Fruit fly (Drosophila melanogaster): ENCODE measurements around the gene AstCC.

Gene AstCC

DNA sequence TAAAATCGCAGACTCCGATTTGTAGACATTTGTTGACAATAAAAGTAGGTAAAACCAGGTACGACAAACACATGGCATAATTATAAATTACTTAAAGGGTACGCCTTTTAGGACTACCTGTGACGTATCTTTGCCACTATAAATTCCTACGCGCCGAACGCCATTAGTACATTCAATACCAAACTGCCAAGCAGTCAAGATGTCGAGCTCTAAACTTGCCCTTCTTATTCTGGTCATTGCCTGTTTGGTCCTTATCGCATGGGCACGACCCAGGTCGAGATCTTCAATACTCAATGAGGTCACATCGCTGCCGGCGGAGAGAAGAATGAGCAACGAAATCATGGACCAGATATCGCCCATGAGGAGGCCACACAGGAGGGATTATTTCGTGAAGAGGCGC, 14.2 kb downstream of the AstCC start, which contains the start of gene CG14915:
CG14915 (plus strand) TSS at position 166 of the 400 bp plus-strand sequence.
- TF ChIP-seq CG7045 (GFP tag; optimal IDR thresholded peaks at IDR 0.05), result no peak
- no peak for TF ChIP-seq pad (GFP tag; optimal IDR thresholded peaks at IDR 0.05)
- no peak for TF ChIP-seq CG7101 (tag; optimal IDR thresholded peaks at IDR 0.05)
- TF ChIP-seq CG1620 (GFP tag; optimal IDR thresholded peaks at IDR 0.05), result no peak
- no peak for TF ChIP-seq CG14711 (tag; optimal IDR thresholded peaks at IDR 0.05)

DNA sequence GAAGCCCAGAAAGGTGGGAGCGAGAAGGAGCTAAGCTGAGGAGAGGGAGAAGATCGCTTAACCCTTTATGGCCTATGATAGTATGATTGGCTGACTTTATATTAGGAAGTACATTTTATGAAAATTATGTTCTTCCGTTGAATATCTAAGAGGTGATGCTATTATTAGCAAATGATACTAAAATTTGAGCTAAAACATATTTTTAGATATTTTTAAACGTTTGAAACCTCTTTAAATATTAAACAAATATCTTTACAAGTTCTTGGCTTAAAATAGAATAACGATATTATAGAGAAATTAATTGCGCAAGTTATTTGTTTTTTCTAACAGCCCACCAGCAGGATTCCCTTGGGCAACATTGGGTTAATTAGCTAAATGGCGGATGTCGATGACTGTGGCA, 15.6 kb downstream of the AstCC start:
- no peak for TF ChIP-seq CG33017 (tag; optimal IDR thresholded peaks at IDR 0.05)
- no peak for TF ChIP-seq cnc (optimal IDR thresholded peaks at IDR 0.05)
- TF ChIP-seq CG1620 (GFP tag; optimal IDR thresholded peaks at IDR 0.05), result no peak
- TF ChIP-seq CG7045 (GFP tag; optimal IDR thresholded peaks at IDR 0.05), result no peak
- TF ChIP-seq Mnt (GFP tag; optimal IDR thresholded peaks at IDR 0.05), result no peak
- TF ChIP-seq pad (GFP tag; optimal IDR thresholded peaks at IDR 0.05), result no peak

DNA sequence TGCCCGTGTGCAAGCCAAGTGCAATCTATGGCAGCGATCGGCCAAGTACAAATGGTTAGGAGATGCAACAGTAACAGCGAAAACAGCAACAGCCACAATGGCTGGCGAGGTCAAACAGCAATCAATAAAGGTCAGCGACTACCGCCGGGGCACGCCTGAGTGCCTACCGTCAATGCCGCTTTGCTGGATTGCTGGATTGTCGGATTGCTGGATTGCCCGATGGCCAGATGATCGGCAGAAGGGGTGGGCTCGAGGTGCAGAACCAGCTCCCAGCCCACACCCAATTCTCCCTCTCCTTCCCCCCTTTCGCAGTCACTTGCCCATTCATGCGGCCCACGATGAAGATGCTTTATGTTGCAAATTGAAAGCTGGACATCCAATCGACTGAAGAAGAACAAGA, 16.1 kb downstream of the AstCC start:
- TF ChIP-seq Clk (GFP tag; optimal IDR thresholded peaks at IDR 0.05) (no peak), bab1 (GFP tag; optimal IDR thresholded peaks at IDR 0.05) (no peak)

DNA sequence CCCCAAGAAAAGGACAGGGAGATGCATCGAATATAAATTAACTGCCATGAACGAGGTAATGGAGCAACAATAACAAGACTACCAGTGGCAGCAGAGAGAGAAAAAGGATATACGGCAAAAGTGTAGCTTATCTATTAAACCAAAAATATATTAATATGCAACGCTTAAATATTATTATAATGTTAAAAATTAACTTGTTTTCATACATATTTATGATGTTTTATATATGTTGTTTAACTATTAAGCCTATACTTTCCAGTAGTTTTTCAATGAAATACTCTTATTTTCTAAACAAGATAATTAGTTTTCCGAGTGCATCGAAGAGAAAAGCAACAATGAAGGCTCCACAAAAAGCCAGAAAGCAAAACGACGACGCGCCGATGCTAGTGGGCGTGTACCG, 16.6 kb downstream of the AstCC start:
- TF ChIP-seq ovo (GFP tag; optimal IDR thresholded peaks at IDR 0.05) (no peak), CG7101 (tag; optimal IDR thresholded peaks at IDR 0.05) (no peak), tj (GFP tag; optimal IDR thresholded peaks at IDR 0.05) (no peak), CG7045 (GFP tag; optimal IDR thresholded peaks at IDR 0.05) (no peak), CG11617 (GFP tag; optimal IDR thresholded peaks at IDR 0.05) (no peak), kay (GFP tag; ENCODE audit: borderline replicate concordance) (no peak), CG33017 (tag; optimal IDR thresholded peaks at IDR 0.05) (no peak), CG5204 (GFP tag; optimal IDR thresholded peaks at IDR 0.05) (no peak), pad (GFP tag; optimal IDR thresholded peaks at IDR 0.05) (no peak), Mnt (GFP tag; optimal IDR thresholded peaks at IDR 0.05) (no peak), bab1 (GFP tag; optimal IDR thresholded peaks at IDR 0.05) (no peak), toe (GFP tag; optimal IDR thresholded peaks at IDR 0.05) (no peak), CG14711 (tag; optimal IDR thresholded peaks at IDR 0.05) (no peak)

DNA sequence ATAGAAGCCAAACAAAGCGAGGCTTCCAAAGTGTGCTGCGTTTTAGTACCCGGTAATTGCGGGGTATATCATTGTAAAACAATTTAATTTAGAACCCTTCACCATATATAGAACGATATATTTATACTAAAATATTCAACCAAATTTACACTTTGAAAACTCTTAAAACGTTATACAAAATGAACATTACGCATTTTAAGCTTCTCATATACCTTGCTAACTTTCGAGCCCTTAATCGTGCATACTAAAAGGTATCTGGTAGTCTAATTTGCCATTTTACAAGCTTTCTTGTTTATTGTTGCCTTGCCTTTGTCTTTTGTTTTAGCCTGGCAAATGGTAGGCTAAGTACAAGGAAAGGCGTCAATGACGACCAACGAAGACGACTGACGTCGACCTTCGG, 17.1 kb downstream of the AstCC start:
- TF ChIP-seq kay (GFP tag; ENCODE audit: borderline replicate concordance), result no peak
- TF ChIP-seq CG5204 (GFP tag; optimal IDR thresholded peaks at IDR 0.05), result no peak
- no peak for TF ChIP-seq Mnt (GFP tag; optimal IDR thresholded peaks at IDR 0.05)
- TF ChIP-seq Clk (GFP tag; optimal IDR thresholded peaks at IDR 0.05), result no peak
- TF ChIP-seq CG12768 (GFP tag; optimal IDR thresholded peaks at IDR 0.05), result no peak
- TF ChIP-seq ovo (GFP tag; optimal IDR thresholded peaks at IDR 0.05), result no peak
- TF ChIP-seq bab1 (GFP tag; optimal IDR thresholded peaks at IDR 0.05), result no peak
- no peak for TF ChIP-seq pad (GFP tag; optimal IDR thresholded peaks at IDR 0.05)
- TF ChIP-seq cnc (optimal IDR thresholded peaks at IDR 0.05), result no peak

DNA sequence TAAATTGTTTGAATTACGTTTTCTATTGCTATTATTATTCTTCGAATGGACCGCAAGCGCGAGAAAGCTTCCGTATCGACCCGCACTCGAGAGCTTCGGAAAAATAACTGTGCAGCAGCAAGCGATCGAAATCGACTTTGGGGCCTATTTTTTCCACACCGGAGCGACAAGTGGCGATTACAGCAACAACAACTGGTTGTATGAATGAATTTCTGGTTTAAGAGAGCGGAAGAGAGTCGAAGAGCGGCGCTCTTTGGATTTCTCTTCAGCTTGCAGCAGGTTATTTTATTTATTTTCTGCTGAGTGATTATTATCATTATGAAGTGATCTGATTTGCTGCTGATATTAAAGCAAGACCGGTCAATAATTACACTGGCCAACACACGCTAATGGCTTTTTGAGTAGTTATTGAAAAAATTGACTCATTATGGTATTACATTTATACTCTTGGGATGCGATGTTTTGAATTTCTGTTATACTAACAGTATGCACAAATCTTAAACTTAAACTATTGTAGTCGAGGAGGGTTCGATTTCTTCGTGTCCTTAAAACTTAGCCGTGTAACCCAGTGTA, 18.1 kb downstream of the AstCC start, which contains the start of gene Samuel:
Samuel (minus strand) TSS at position 112 of the 573 bp plus-strand sequence.
- no peak for TF ChIP-seq CG5204 (GFP tag; optimal IDR thresholded peaks at IDR 0.05)
- peak; percentile 16 for TF ChIP-seq CG11617 (GFP tag; optimal IDR thresholded peaks at IDR 0.05)
- no peak for TF ChIP-seq Crg-1 (GFP tag; optimal IDR thresholded peaks at IDR 0.05)
- peak; percentile 16 for TF ChIP-seq CG12768 (GFP tag; optimal IDR thresholded peaks at IDR 0.05)
- no peak for TF ChIP-seq cnc (optimal IDR thresholded peaks at IDR 0.05)
- no peak for TF ChIP-seq CG14711 (tag; optimal IDR thresholded peaks at IDR 0.05)
- TF ChIP-seq ovo (GFP tag; optimal IDR thresholded peaks at IDR 0.05), result peak; percentile 62
- no peak for TF ChIP-seq pad (GFP tag; optimal IDR thresholded peaks at IDR 0.05)
- TF ChIP-seq toe (GFP tag; optimal IDR thresholded peaks at IDR 0.05), result no peak
- TF ChIP-seq CG7045 (GFP tag; optimal IDR thresholded peaks at IDR 0.05), result no peak
- TF ChIP-seq cic (GFP tag; optimal IDR thresholded peaks at IDR 0.05), result peak; percentile 89
- peak; percentile 44 for TF ChIP-seq CG33017 (tag; optimal IDR thresholded peaks at IDR 0.05)
- TF ChIP-seq CG1620 (GFP tag; optimal IDR thresholded peaks at IDR 0.05), result no peak
- TF ChIP-seq bab1 (GFP tag; optimal IDR thresholded peaks at IDR 0.05), result no peak
- TF ChIP-seq Clk (GFP tag; optimal IDR thresholded peaks at IDR 0.05), result no peak
- TF ChIP-seq Hr96 (GFP tag; optimal IDR thresholded peaks at IDR 0.05), result no peak
- no peak for TF ChIP-seq CG7101 (tag; optimal IDR thresholded peaks at IDR 0.05)
- TF ChIP-seq tj (GFP tag; optimal IDR thresholded peaks at IDR 0.05), result peak; percentile 57
- TF ChIP-seq kay (GFP tag; ENCODE audit: borderline replicate concordance), result no peak
- TF ChIP-seq Mnt (GFP tag; optimal IDR thresholded peaks at IDR 0.05), result peak; percentile 53

DNA sequence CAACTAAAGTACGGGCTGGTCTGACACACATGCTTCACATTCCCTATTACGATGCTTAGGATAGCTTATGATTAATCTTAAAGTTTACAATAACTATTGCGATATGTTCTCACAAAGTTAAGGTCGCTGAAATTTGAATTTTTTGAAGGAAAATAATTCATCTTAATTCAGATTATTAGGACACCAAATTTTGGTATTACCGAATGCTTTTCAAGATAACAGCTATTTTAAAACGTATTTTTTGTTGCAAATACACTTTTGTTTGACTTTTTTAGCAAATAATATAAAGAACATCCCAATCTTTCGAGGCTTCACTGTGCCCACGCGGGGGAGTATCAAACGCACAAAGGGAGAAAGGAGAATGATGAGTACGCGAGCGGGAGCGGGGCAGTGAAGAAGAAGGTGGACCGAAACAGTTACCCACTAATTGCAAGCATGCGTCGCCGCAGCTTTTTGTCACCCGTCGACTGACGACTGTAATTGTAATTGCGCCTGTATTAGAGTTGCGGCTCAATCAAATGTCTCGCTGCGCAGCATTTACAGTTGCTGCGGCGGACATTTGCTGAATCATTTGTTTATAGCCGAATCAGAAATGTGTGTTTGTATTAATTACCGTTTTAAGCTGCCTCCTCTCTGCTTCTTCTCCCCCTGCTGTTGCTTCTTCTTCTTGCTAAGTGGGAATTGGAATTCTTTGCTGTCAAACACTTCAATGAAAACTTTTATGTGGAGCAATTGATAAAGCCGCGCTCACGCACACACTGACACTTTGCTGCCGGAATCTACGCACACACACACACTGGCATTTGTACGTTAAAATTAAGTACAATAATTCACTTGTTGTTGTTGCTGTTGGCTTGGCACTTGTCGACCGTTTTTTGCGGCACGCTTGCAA, 18.9 kb downstream of the AstCC start:
- TF ChIP-seq ovo (GFP tag; optimal IDR thresholded peaks at IDR 0.05) (peak; percentile 44), CG1620 (GFP tag; optimal IDR thresholded peaks at IDR 0.05) (no peak), cic (GFP tag; optimal IDR thresholded peaks at IDR 0.05) (no peak), Hr96 (GFP tag; optimal IDR thresholded peaks at IDR 0.05) (peak; percentile 62), CG33017 (tag; optimal IDR thresholded peaks at IDR 0.05) (no peak), pad (GFP tag; optimal IDR thresholded peaks at IDR 0.05) (peak; percentile 71), tj (GFP tag; optimal IDR thresholded peaks at IDR 0.05) (no peak), Clk (GFP tag; optimal IDR thresholded peaks at IDR 0.05) (no peak), Crg-1 (GFP tag; optimal IDR thresholded peaks at IDR 0.05) (no peak), CG7101 (tag; optimal IDR thresholded peaks at IDR 0.05) (no peak), CG5204 (GFP tag; optimal IDR thresholded peaks at IDR 0.05) (peak; percentile 55), bab1 (GFP tag; optimal IDR thresholded peaks at IDR 0.05) (no peak), CG14711 (tag; optimal IDR thresholded peaks at IDR 0.05) (peak; percentile 39), CG11617 (GFP tag; optimal IDR thresholded peaks at IDR 0.05) (no peak), toe (GFP tag; optimal IDR thresholded peaks at IDR 0.05) (no peak), CG7045 (GFP tag; optimal IDR thresholded peaks at IDR 0.05) (no peak), cnc (optimal IDR thresholded peaks at IDR 0.05) (peak in 1 of 2 experiments; percentile 46), CG12768 (GFP tag; optimal IDR thresholded peaks at IDR 0.05) (no peak), kay (GFP tag; ENCODE audit: borderline replicate concordance) (no peak)
